Fruit fly (Drosophila melanogaster) whole organism, embryonic: ENCODE data around the gene CG31176.

Experiments used
- Antp ChIP-seq: fragments of 200-800 bp; sonication (Bioruptor generic); optimal IDR thresholded peaks from 3 replicates; lab custom pipeline; 2016; ENCODE audit warnings: missing biosample characterization, missing genetic modification characterization
- Awh ChIP-seq: fragments of 200-800 bp; sonication (Bioruptor generic); IDR thresholded peaks from 2 replicates; pipeline ENCODE4, ENCODE4 v1.3.6; 2022; ENCODE audit warnings: missing biosample characterization, missing genetic modification characterization
- BEAF-32 ChIP-seq: fragments of 200-800 bp; sonication (Bioruptor generic); optimal IDR thresholded peaks from 3 replicates; lab custom pipeline; 2017; ENCODE audit warnings: missing biosample characterization, missing genetic modification characterization, mild to moderate bottlenecking, moderate library complexity, missing genetic modification reagents
- CG11695 ChIP-seq: fragments of 200-800 bp; sonication (Bioruptor generic); IDR thresholded peaks from 3 replicates; pipeline ENCODE4 v1.3.6; 2022; ENCODE audit warnings: missing biosample characterization, missing genetic modification characterization
- CG11723 ChIP-seq: fragments of 200-800 bp; sonication (Bioruptor generic); optimal IDR thresholded peaks from 2 replicates; lab custom pipeline; 2017; ENCODE audit warnings: missing biosample characterization, mild to moderate bottlenecking, missing genetic modification characterization
- CG12769 ChIP-seq: fragments of 200-800 bp; sonication (Bioruptor generic); optimal IDR thresholded peaks from 2 replicates; lab custom pipeline; 2019; ENCODE audit warnings: missing biosample characterization, mild to moderate bottlenecking, missing genetic modification characterization, moderate library complexity
- CG14710 ChIP-seq: fragments of 200-800 bp; sonication (Bioruptor generic); optimal IDR thresholded peaks from 3 replicates; lab custom pipeline; 2019; ENCODE audit warnings: missing biosample characterization, mild to moderate bottlenecking, missing genetic modification characterization, moderate library complexity
- CG14965 ChIP-seq: fragments of 200-800 bp; sonication (Bioruptor generic); optimal IDR thresholded peaks from 2 replicates; lab custom pipeline; 2016; ENCODE audit warnings: missing biosample characterization, missing genetic modification characterization, borderline replicate concordance
- CG1792 ChIP-seq: fragments of 200-800 bp; sonication (Bioruptor generic); optimal IDR thresholded peaks from 2 replicates; lab custom pipeline; 2016; ENCODE audit warnings: missing biosample characterization, missing genetic modification characterization
- CG2875 ChIP-seq: fragments of 200-800 bp; sonication (Bioruptor generic); optimal IDR thresholded peaks from 2 replicates; lab custom pipeline; 2017; ENCODE audit warnings: missing biosample characterization, mild to moderate bottlenecking, missing genetic modification characterization, missing genetic modification reagents
- CG31224 ChIP-seq: fragments of 200-800 bp; sonication (Bioruptor generic); IDR thresholded peaks from 2 replicates; pipeline ENCODE4 v1.3.6; 2022; ENCODE audit warnings: missing biosample characterization, missing genetic modification characterization
- CG3281 ChIP-seq: fragments of 200-800 bp; sonication (Bioruptor generic); optimal IDR thresholded peaks from 3 replicates; lab custom pipeline; 2017; ENCODE audit warnings: missing biosample characterization, mild to moderate bottlenecking, missing genetic modification characterization
- CG3847 ChIP-seq: fragments of 200-800 bp; sonication (Bioruptor generic); IDR thresholded peaks from 2 replicates; pipeline ENCODE4 v1.3.6; 2022; ENCODE audit warnings: missing biosample characterization, missing genetic modification characterization
- CG5180 ChIP-seq: fragments of 200-800 bp; sonication (Bioruptor generic); optimal IDR thresholded peaks from 3 replicates; lab custom pipeline; 2017; ENCODE audit warnings: missing biosample characterization, missing genetic modification characterization, mild to moderate bottlenecking, moderate library complexity, missing genetic modification reagents
- CG6683 ChIP-seq: fragments of 200-800 bp; sonication (Bioruptor generic); optimal IDR thresholded peaks from 2 replicates; lab custom pipeline; 2017; ENCODE audit warnings: missing biosample characterization, mild to moderate bottlenecking, missing genetic modification characterization, missing genetic modification reagents
- CG7556 ChIP-seq: fragments of 200-800 bp; sonication (Bioruptor generic); optimal IDR thresholded peaks from 2 replicates; lab custom pipeline; 2017; ENCODE audit warnings: missing biosample characterization, mild to moderate bottlenecking, missing genetic modification characterization
- CG8281 ChIP-seq: fragments of 200-800 bp; sonication (Bioruptor generic); optimal IDR thresholded peaks from 2 replicates; lab custom pipeline; 2018; ENCODE audit warnings: missing biosample characterization, mild to moderate bottlenecking, missing genetic modification characterization, moderate library complexity
- CG9215 ChIP-seq: fragments of 200-800 bp; sonication (Bioruptor generic); IDR thresholded peaks from 2 replicates; pipeline ENCODE4 v1.3.6; 2022; ENCODE audit warnings: missing biosample characterization, missing genetic modification characterization
- CG9797 ChIP-seq: fragments of 200-800 bp; sonication (Bioruptor generic); optimal IDR thresholded peaks from 3 replicates; lab custom pipeline; 2018; ENCODE audit warnings: missing biosample characterization, mild to moderate bottlenecking, missing genetic modification characterization
- CG9876 ChIP-seq: fragments of 200-800 bp; sonication (Bioruptor generic); optimal IDR thresholded peaks from 2 replicates; lab custom pipeline; 2016; ENCODE audit warnings: missing biosample characterization, missing genetic modification characterization
- D ChIP-seq, 2 experiments: fragments of 200-800 bp in 1 of 2; fragments of >200 bp in 1 of 2; sonication (Bioruptor generic) in 1 of 2; optimal IDR thresholded peaks; 2 replicates in 1 of 2; 3 replicates in 1 of 2; lab custom pipeline; 2017; ENCODE audit warnings: mild to moderate bottlenecking in 1 of 2, missing biosample characterization in 1 of 2, missing genetic modification characterization in 1 of 2, missing genetic modification reagents in 1 of 2
- Fer3 ChIP-seq: fragments of 200-800 bp; sonication (Bioruptor generic); optimal IDR thresholded peaks from 2 replicates; lab custom pipeline; 2018; ENCODE audit warnings: missing biosample characterization, mild to moderate bottlenecking, missing genetic modification characterization, moderate library complexity
- MBD-R2 ChIP-seq: fragments of 200-800 bp; sonication (Bioruptor generic); IDR thresholded peaks from 2 replicates; pipeline ENCODE4 v1.3.6; 2022; ENCODE audit warnings: missing biosample characterization, missing genetic modification characterization
- Mrtf ChIP-seq: fragments of 200-800 bp; sonication (Bioruptor generic); IDR thresholded peaks from 3 replicates; pipeline ENCODE4 v1.3.6; 2022; ENCODE audit warnings: missing biosample characterization, missing genetic modification characterization
- NC2β ChIP-seq: fragments of 200-800 bp; sonication (Bioruptor generic); optimal IDR thresholded peaks from 2 replicates; lab custom pipeline; 2016; ENCODE audit warnings: missing biosample characterization, missing genetic modification characterization
- Nf-YA ChIP-seq: fragments of 200-800 bp; sonication (Bioruptor generic); IDR thresholded peaks from 2 replicates; pipeline ENCODE4 v1.3.6; 2022; ENCODE audit warnings: missing biosample characterization, missing genetic modification characterization
- Optix ChIP-seq: fragments of 200-800 bp; sonication (Bioruptor generic); IDR thresholded peaks from 3 replicates; pipeline ENCODE4 v1.3.6; 2022; ENCODE audit warnings: missing biosample characterization, missing genetic modification characterization
- Pdp1 ChIP-seq, 2 experiments: fragments of 200-800 bp; sonication (Bioruptor generic); optimal IDR thresholded peaks; 3 replicates each; lab custom pipeline; 2016; ENCODE audit warnings: missing biosample characterization in 2 of 2, missing genetic modification characterization in 2 of 2, mild to moderate bottlenecking in 1 of 2, moderate library complexity in 1 of 2
- Trl ChIP-seq, 3 experiments: fragments of >200 bp in 2 of 3; fragments of 200-800 bp in 1 of 3; sonication (Bioruptor generic) in 1 of 3; optimal IDR thresholded peaks; 2 replicates in 1 of 3; 3 replicates in 2 of 3; lab custom pipeline; 2016 to 2017; ENCODE audit warnings: missing biosample characterization in 1 of 3, missing genetic modification characterization in 1 of 3
- abd-A ChIP-seq: fragments of 200-800 bp; sonication (Bioruptor generic); optimal IDR thresholded peaks from 3 replicates; lab custom pipeline; 2019; ENCODE audit warnings: missing biosample characterization, mild to moderate bottlenecking, missing genetic modification characterization, moderate library complexity
- bigmax ChIP-seq: fragments of 200-800 bp; sonication (Bioruptor generic); optimal IDR thresholded peaks from 2 replicates; lab custom pipeline; 2018; ENCODE audit warnings: missing biosample characterization, mild to moderate bottlenecking, missing genetic modification characterization
- cg ChIP-seq: fragments of 200-800 bp; sonication (Bioruptor generic); optimal IDR thresholded peaks from 3 replicates; lab custom pipeline; 2019; ENCODE audit warnings: missing biosample characterization, mild to moderate bottlenecking, missing genetic modification characterization, moderate library complexity
- corto ChIP-seq: fragments of 200-800 bp; sonication (Bioruptor generic); optimal IDR thresholded peaks from 2 replicates; lab custom pipeline; 2016; ENCODE audit warnings: missing biosample characterization, mild to moderate bottlenecking, missing genetic modification characterization, moderate library complexity
- fd102C ChIP-seq: fragments of 200-800 bp; sonication (Bioruptor generic); optimal IDR thresholded peaks from 2 replicates; lab custom pipeline; 2018; ENCODE audit warnings: missing biosample characterization, mild to moderate bottlenecking, missing genetic modification characterization, moderate library complexity
- kah ChIP-seq: fragments of 200-800 bp; sonication (Bioruptor generic); optimal IDR thresholded peaks from 2 replicates; lab custom pipeline; 2018; ENCODE audit warnings: missing biosample characterization, mild to moderate bottlenecking, missing genetic modification characterization
- kay ChIP-seq: fragments of 200-800 bp; sonication (Bioruptor generic); optimal IDR thresholded peaks from 2 replicates; lab custom pipeline; 2016; ENCODE audit warnings: missing biosample characterization, missing genetic modification characterization
- maf-S ChIP-seq: fragments of 200-800 bp; sonication (Bioruptor generic); optimal IDR thresholded peaks from 2 replicates; lab custom pipeline; 2016; ENCODE audit warnings: missing biosample characterization, missing genetic modification characterization
- mam ChIP-seq: fragments of 200-800 bp; sonication (Bioruptor generic); optimal IDR thresholded peaks from 3 replicates; lab custom pipeline; 2016; ENCODE audit warnings: missing biosample characterization, missing genetic modification characterization
- mld ChIP-seq: fragments of 200-800 bp; sonication (Bioruptor generic); IDR thresholded peaks from 3 replicates; pipeline ENCODE4 v1.3.6; 2022; ENCODE audit warnings: missing biosample characterization, missing genetic modification characterization; ENCODE audit not compliant: partially characterized antibody
- nau ChIP-seq: fragments of 200-800 bp; sonication (Bioruptor generic); optimal IDR thresholded peaks from 3 replicates; lab custom pipeline; 2017; ENCODE audit warnings: missing biosample characterization, mild to moderate bottlenecking, missing genetic modification characterization, missing genetic modification reagents
- pita ChIP-seq: fragments of 200-800 bp; sonication (Bioruptor generic); optimal IDR thresholded peaks from 2 replicates; lab custom pipeline; 2017; ENCODE audit warnings: missing biosample characterization, mild to moderate bottlenecking, missing genetic modification characterization
- repo ChIP-seq: fragments of 200-800 bp; sonication (Bioruptor generic); optimal IDR thresholded peaks from 2 replicates; lab custom pipeline; 2016; ENCODE audit warnings: missing biosample characterization, missing genetic modification characterization
- rib ChIP-seq: fragments of 200-800 bp; sonication (Bioruptor generic); IDR thresholded peaks from 2 replicates; pipeline ENCODE4 v1.3.6; 2022; ENCODE audit warnings: missing biosample characterization, missing genetic modification characterization
- scrt ChIP-seq: fragments of 200-800 bp; sonication (Bioruptor generic); optimal IDR thresholded peaks from 2 replicates; lab custom pipeline; 2018; ENCODE audit warnings: missing biosample characterization, mild to moderate bottlenecking, missing genetic modification characterization, moderate library complexity
- sima ChIP-seq: fragments of 200-800 bp; sonication (Bioruptor generic); optimal IDR thresholded peaks from 2 replicates; lab custom pipeline; 2016; ENCODE audit warnings: missing biosample characterization, missing genetic modification characterization
- slbo ChIP-seq: fragments of 200-800 bp; sonication (Bioruptor generic); IDR thresholded peaks from 2 replicates; pipeline ENCODE4 v1.3.6; 2022; ENCODE audit warnings: missing biosample characterization, missing genetic modification characterization
- tgo ChIP-seq: fragments of 200-800 bp; sonication (Bioruptor generic); IDR thresholded peaks from 3 replicates; pipeline ENCODE4 v1.3.6; 2022; ENCODE audit warnings: missing biosample characterization, missing genetic modification characterization
- tup ChIP-seq: fragments of 200-800 bp; sonication (Bioruptor generic); optimal IDR thresholded peaks from 2 replicates; lab custom pipeline; 2016; ENCODE audit warnings: missing biosample characterization, mild to moderate bottlenecking, missing genetic modification characterization, moderate library complexity
- zfh2 ChIP-seq: fragments of 200-800 bp; sonication (Bioruptor generic); optimal IDR thresholded peaks from 2 replicates; lab custom pipeline; 2016; ENCODE audit warnings: missing biosample characterization, missing genetic modification characterization

Gene CG31176

dm6 chr3R:21662501-21663007, 56.9 kb downstream of the CG31176 start, which contains the start of gene Archease (continued):
- TF ChIP-seq kah (GFP tag; lab: Kevin White, UChicago): peak; percentile 93
- TF ChIP-seq CG2875 (GFP tag; lab: Kevin White, UChicago): peak; percentile 14
- peak; percentile 36 for TF ChIP-seq BEAF-32 (GFP tag; lab: Kevin White, UChicago)
- TF ChIP-seq CG6683 (GFP tag; lab: Kevin White, UChicago): peak; percentile 9
- TF ChIP-seq tup (GFP tag; lab: Kevin White, UChicago): no peak
- no peak for TF ChIP-seq Optix (GFP tag; lab: Robert Waterston, UW)
- TF ChIP-seq kay: peak; percentile 37
- no peak for TF ChIP-seq D (optimal IDR thresholded peaks at IDR 0.05; lab: Kevin White, UChicago)
- no peak for TF ChIP-seq D (GFP tag; optimal IDR thresholded peaks at IDR 0.05; lab: Kevin White, UChicago)
- TF ChIP-seq zfh2: no peak
- TF ChIP-seq Trl (optimal IDR thresholded peaks at IDR 0.05; lab: Kevin White, UChicago): no peak
- TF ChIP-seq Trl (GFP tag; optimal IDR thresholded peaks at IDR 0.05; lab: Kevin White, UChicago): peak; percentile 16
- no peak for TF ChIP-seq CG3847
- TF ChIP-seq CG12769 (tag; lab: Kevin White, UChicago): peak; percentile 54
- no peak for TF ChIP-seq pita
- peak in 1 of 2 experiments; percentile 4 for TF ChIP-seq Pdp1 (GFP tag; optimal IDR thresholded peaks at IDR 0.05; lab: Kevin White, UChicago)
- TF ChIP-seq corto: peak; percentile 45
- peak; percentile 51 for TF ChIP-seq Fer3 (tag; lab: Kevin White, UChicago)
- TF ChIP-seq CG14965 (GFP tag; lab: Kevin White, UChicago): no peak
- TF ChIP-seq rib (GFP tag; lab: Robert Waterston, UW): 0 out of 2 replicates have a peak, but pooled peaks have one; percentile 11
- TF ChIP-seq Awh (GFP tag; lab: Robert Waterston, UW): peak; percentile 59; the same call in 1 of the 2 replicates
- TF ChIP-seq fd102C: no peak
- peak; percentile 41 for TF ChIP-seq CG14710 (tag; lab: Kevin White, UChicago)
- TF ChIP-seq Mrtf (GFP tag; lab: Robert Waterston, UW): no peak
- no peak for TF ChIP-seq nau (GFP tag; lab: Kevin White, UChicago)
- TF ChIP-seq slbo (GFP tag; lab: Robert Waterston, UW): peak; percentile 53
- TF ChIP-seq tgo (GFP tag; lab: Robert Waterston, UW): peak; percentile 23; the same call in 1 of the 3 replicates
- no peak for TF ChIP-seq Nf-YA
- peak; percentile 61 for TF ChIP-seq MBD-R2
- no peak for TF ChIP-seq sima
- no peak for TF ChIP-seq CG1792
- no peak for TF ChIP-seq CG9876 (GFP tag; lab: Kevin White, UChicago)
- TF ChIP-seq Antp (GFP tag; lab: Kevin White, UChicago): no peak
- TF ChIP-seq CG7556 (GFP tag; lab: Kevin White, UChicago): peak; percentile 54
- TF ChIP-seq CG11723 (GFP tag; lab: Kevin White, UChicago): no peak
- no peak for TF ChIP-seq abd-A (tag; lab: Kevin White, UChicago)
- TF ChIP-seq CG31224 (GFP tag; lab: Robert Waterston, UW): no peak
- peak; percentile 20 for TF ChIP-seq CG5180 (GFP tag; lab: Kevin White, UChicago)
- no peak for TF ChIP-seq CG8281 (tag; lab: Kevin White, UChicago)
- peak; percentile 7 for TF ChIP-seq NC2β
- TF ChIP-seq CG11695 (GFP tag; lab: Robert Waterston, UW): peak; percentile 75
- TF ChIP-seq CG9215: no peak
- TF ChIP-seq bigmax (GFP tag; lab: Kevin White, UChicago): no peak
- no peak for TF ChIP-seq mld
- no peak for TF ChIP-seq repo (GFP tag; lab: Kevin White, UChicago)
- TF ChIP-seq maf-S (GFP tag; lab: Kevin White, UChicago): no peak
- peak; percentile 76 for TF ChIP-seq CG9797 (GFP tag; lab: Kevin White, UChicago)
- peak; percentile 75 for TF ChIP-seq CG3281 (GFP tag; lab: Kevin White, UChicago)
- no peak for TF ChIP-seq cg
- peak; percentile 23 for TF ChIP-seq mam
- peak; percentile 81 for TF ChIP-seq scrt (GFP tag; lab: Kevin White, UChicago)
